Worm (Caenorhabditis elegans) whole organism, L1 larva: ENCODE data around the gene acp-2.

Source experiments
- C04F5.9 ChIP-seq: sonication (generic microtip); optimal IDR thresholded peaks from 2 replicates; lab custom pipeline; 2016; ENCODE audit warnings: missing genetic modification characterization, missing compliant biosample characterization
- C34B4.2 ChIP-seq: sonication (generic microtip); optimal IDR thresholded peaks from 2 replicates; lab custom pipeline; 2017; ENCODE audit warnings: mild to moderate bottlenecking, missing genetic modification characterization, missing compliant biosample characterization
- F16B12.6 ChIP-seq: fragments of 150-350 bp; optimal IDR thresholded peaks from 2 replicates; lab custom pipeline; 2014; ENCODE audit warnings: missing biosample characterization, missing genetic modification characterization
- aha-1 ChIP-seq: fragments of 150-350 bp; optimal IDR thresholded peaks from 2 replicates; lab custom pipeline; 2014; ENCODE audit warnings: missing biosample characterization, missing genetic modification characterization
- blmp-1 ChIP-seq: fragments of 150-350 bp; optimal IDR thresholded peaks from 2 replicates; lab custom pipeline; 2014; ENCODE audit warnings: missing biosample characterization, missing genetic modification characterization
- ceh-63 ChIP-seq: fragments of 200-800 bp; sonication (Bioruptor generic); optimal IDR thresholded peaks from 2 replicates; lab custom pipeline; 2018; ENCODE audit warnings: mild to moderate bottlenecking, missing genetic modification characterization, missing compliant biosample characterization
- ceh-8 ChIP-seq: fragments of 200-800 bp; sonication (Bioruptor generic); optimal IDR thresholded peaks from 2 replicates; lab custom pipeline; 2018; ENCODE audit warnings: mild to moderate bottlenecking, missing genetic modification characterization, moderate library complexity, missing compliant biosample characterization
- ceh-82 ChIP-seq, 3 experiments: fragments of 150-350 bp in 1 of 3; sonication (generic microtip) in 2 of 3; optimal IDR thresholded peaks; 2 replicates each; lab custom pipeline; 2014 to 2017; ENCODE audit warnings: missing biosample characterization in 3 of 3, missing genetic modification characterization in 3 of 3
- ceh-88 ChIP-seq: fragments of 200-800 bp; sonication (Bioruptor generic); IDR thresholded peaks from 2 replicates; pipeline ENCODE4 v1.3.6; 2022; ENCODE audit warnings: missing genetic modification characterization, missing compliant biosample characterization
- ceh-90 ChIP-seq: sonication (generic microtip); optimal IDR thresholded peaks from 2 replicates; lab custom pipeline; 2016; ENCODE audit warnings: missing genetic modification characterization, missing compliant biosample characterization
- efl-3 ChIP-seq: fragments of 200-800 bp; sonication (Bioruptor generic); optimal IDR thresholded peaks from 2 replicates; lab custom pipeline; 2018; ENCODE audit warnings: mild to moderate bottlenecking, missing genetic modification characterization, missing compliant biosample characterization
- egl-27 ChIP-seq, 2 experiments: fragments of 150-350 bp in 1 of 2; sonication (generic microtip); optimal IDR thresholded peaks; 3 replicates each; lab custom pipeline; 2017 to 2018; ENCODE audit warnings: missing biosample characterization in 2 of 2, missing genetic modification characterization in 2 of 2, missing genetic modification reagents in 2 of 2
- elt-2 ChIP-seq: sonication (generic microtip); optimal IDR thresholded peaks from 2 replicates; lab custom pipeline; 2016; ENCODE audit warnings: missing genetic modification characterization, mild to moderate bottlenecking, inconsistent platforms, missing compliant biosample characterization, missing genetic modification reagents
- elt-3 ChIP-seq, 6 experiments: fragments of 150-350 bp in 1 of 6; sonication (generic microtip); optimal IDR thresholded peaks; 2 replicates each; lab custom pipeline; 2017 to 2018; ENCODE audit warnings: missing biosample characterization in 6 of 6, missing genetic modification characterization in 6 of 6, inconsistent platforms in 1 of 6
- fkh-10 ChIP-seq: sonication (generic microtip); optimal IDR thresholded peaks from 2 replicates; lab custom pipeline; 2017; ENCODE audit warnings: missing biosample characterization, missing genetic modification reagents, missing genetic modification characterization
- fkh-8 ChIP-seq: sonication (generic microtip); optimal IDR thresholded peaks from 2 replicates; lab custom pipeline; 2016; ENCODE audit warnings: mild to moderate bottlenecking, missing genetic modification characterization, missing compliant biosample characterization
- grh-1 ChIP-seq: fragments of 200-800 bp; sonication (Bioruptor generic); IDR thresholded peaks from 2 replicates; pipeline ENCODE4 v1.3.6; 2022; ENCODE audit warnings: missing genetic modification reagents, missing genetic modification characterization, missing compliant biosample characterization
- hlh-4 ChIP-seq: sonication (generic microtip); optimal IDR thresholded peaks from 2 replicates; lab custom pipeline; 2016; ENCODE audit warnings: mild to moderate bottlenecking, missing genetic modification characterization, missing compliant biosample characterization
- hpl-2 ChIP-seq: fragments of 150-350 bp; optimal IDR thresholded peaks from 2 replicates; lab custom pipeline; 2014; ENCODE audit warnings: missing biosample characterization, missing genetic modification reagents, missing genetic modification characterization
- isw-1 ChIP-seq: fragments of 200-800 bp; sonication (Bioruptor generic); IDR thresholded peaks from 2 replicates; pipeline ENCODE4 v1.3.6; 2022; ENCODE audit warnings: missing genetic modification characterization, missing compliant biosample characterization
- lin-13 ChIP-seq: fragments of 150-350 bp; optimal IDR thresholded peaks from 2 replicates; lab custom pipeline; 2014; ENCODE audit warnings: missing biosample characterization, missing genetic modification reagents, missing genetic modification characterization
- lin-14 ChIP-seq: fragments of 200-800 bp; sonication (Bioruptor generic); optimal IDR thresholded peaks from 2 replicates; lab custom pipeline; 2018; ENCODE audit warnings: mild to moderate bottlenecking, missing genetic modification characterization, moderate library complexity, missing compliant biosample characterization
- lin-15B ChIP-seq: fragments of 150-350 bp; sonication (generic microtip); optimal IDR thresholded peaks from 3 replicates; lab custom pipeline; 2014; ENCODE audit warnings: missing biosample characterization, missing genetic modification characterization
- lin-35 ChIP-seq, 2 experiments: fragments of 150-350 bp; optimal IDR thresholded peaks; 2 replicates each; lab custom pipeline; 2014; ENCODE audit warnings: missing biosample characterization in 2 of 2, missing genetic modification characterization in 2 of 2, missing genetic modification reagents in 2 of 2
- lin-39 ChIP-seq: fragments of 150-350 bp; optimal IDR thresholded peaks from 2 replicates; lab custom pipeline; 2014; ENCODE audit warnings: missing biosample characterization, missing genetic modification reagents, missing genetic modification characterization
- lsy-2 ChIP-seq, 2 experiments: fragments of 150-350 bp; optimal IDR thresholded peaks; 2 replicates each; lab custom pipeline; 2014; ENCODE audit warnings: missing biosample characterization in 2 of 2, missing genetic modification characterization in 2 of 2
- mdl-1 ChIP-seq, 2 experiments: fragments of 150-350 bp; optimal IDR thresholded peaks; 2 replicates each; lab custom pipeline; 2014 to 2017; ENCODE audit warnings: missing biosample characterization in 2 of 2, missing genetic modification characterization in 2 of 2, inconsistent platforms in 1 of 2
- mep-1 ChIP-seq: fragments of 150-350 bp; optimal IDR thresholded peaks from 2 replicates; lab custom pipeline; 2014; ENCODE audit warnings: missing biosample characterization, missing genetic modification characterization
- nhr-12 ChIP-seq: sonication (generic microtip); optimal IDR thresholded peaks from 2 replicates; lab custom pipeline; 2017; ENCODE audit warnings: missing biosample characterization, missing genetic modification characterization
- nhr-20 ChIP-seq: sonication (generic microtip); optimal IDR thresholded peaks from 2 replicates; lab custom pipeline; 2016; ENCODE audit warnings: mild to moderate bottlenecking, missing genetic modification characterization, missing compliant biosample characterization
- nhr-237 ChIP-seq: fragments of 150-350 bp; optimal IDR thresholded peaks from 2 replicates; lab custom pipeline; 2014; ENCODE audit warnings: missing biosample characterization, missing genetic modification characterization
- nhr-71 ChIP-seq: sonication (generic microtip); optimal IDR thresholded peaks from 2 replicates; lab custom pipeline; 2016; ENCODE audit warnings: mild to moderate bottlenecking, missing genetic modification characterization, moderate library complexity, missing compliant biosample characterization
- nhr-77 ChIP-seq: fragments of 150-350 bp; optimal IDR thresholded peaks from 2 replicates; lab custom pipeline; 2014; ENCODE audit warnings: missing biosample characterization, missing genetic modification characterization
- nhr-85 ChIP-seq: sonication (generic microtip); peaks from one replicate; lab custom pipeline; 2016; ENCODE audit warnings: missing genetic modification characterization, inconsistent platforms, missing compliant biosample characterization
- pag-3 ChIP-seq: sonication (generic microtip); optimal IDR thresholded peaks from 2 replicates; lab custom pipeline; 2017; ENCODE audit warnings: missing genetic modification characterization, mild to moderate bottlenecking, missing compliant biosample characterization, antibody characterized with exemption, borderline replicate concordance; ENCODE audit not compliant: insufficient read depth
- pax-3 ChIP-seq: fragments of 200-800 bp; sonication (Bioruptor generic); optimal IDR thresholded peaks from 2 replicates; lab custom pipeline; 2018; ENCODE audit warnings: mild to moderate bottlenecking, missing genetic modification characterization, moderate library complexity, missing compliant biosample characterization
- pqm-1 ChIP-seq: sonication (generic microtip); optimal IDR thresholded peaks from 3 replicates; lab custom pipeline; 2017; ENCODE audit warnings: missing biosample characterization, missing genetic modification characterization
- rnt-1 ChIP-seq: sonication (generic microtip); optimal IDR thresholded peaks from 2 replicates; lab custom pipeline; 2016; ENCODE audit warnings: mild to moderate bottlenecking, missing genetic modification characterization, moderate library complexity, missing compliant biosample characterization
- snpc-4 ChIP-seq: fragments of 150-350 bp; optimal IDR thresholded peaks from 2 replicates; lab custom pipeline; 2014; ENCODE audit warnings: missing biosample characterization, missing genetic modification characterization
- snu-23 ChIP-seq: sonication (generic microtip); optimal IDR thresholded peaks from 2 replicates; lab custom pipeline; 2016; ENCODE audit warnings: missing genetic modification characterization, missing compliant biosample characterization
- swsn-7 ChIP-seq: sonication (generic microtip); optimal IDR thresholded peaks from 2 replicates; lab custom pipeline; 2016; ENCODE audit warnings: missing genetic modification characterization, missing compliant biosample characterization
- tbx-2 ChIP-seq: sonication (generic microtip); optimal IDR thresholded peaks from 2 replicates; lab custom pipeline; 2016; ENCODE audit warnings: missing genetic modification characterization, missing compliant biosample characterization
- tlp-1 ChIP-seq: fragments of 150-350 bp; optimal IDR thresholded peaks from 2 replicates; lab custom pipeline; 2014; ENCODE audit warnings: missing biosample characterization, missing genetic modification characterization
- unc-130 ChIP-seq: fragments of 150-350 bp; optimal IDR thresholded peaks from 2 replicates; lab custom pipeline; 2017; ENCODE audit warnings: missing biosample characterization, missing genetic modification characterization, inconsistent platforms
- unc-62 ChIP-seq: fragments of 150-350 bp; optimal IDR thresholded peaks from 2 replicates; lab custom pipeline; 2014; ENCODE audit warnings: missing biosample characterization, missing genetic modification reagents, missing genetic modification characterization
- vab-15 ChIP-seq: sonication (generic microtip); optimal IDR thresholded peaks from 2 replicates; lab custom pipeline; 2017; ENCODE audit warnings: missing genotype, mild to moderate bottlenecking, missing genetic modification characterization, missing compliant biosample characterization
- xbp-1 ChIP-seq: sonication (generic microtip); optimal IDR thresholded peaks from 2 replicates; lab custom pipeline; 2016; ENCODE audit warnings: missing genetic modification characterization, missing compliant biosample characterization
- zip-4 ChIP-seq: fragments of 200-800 bp; sonication (Bioruptor generic); optimal IDR thresholded peaks from 2 replicates; lab custom pipeline; 2018; ENCODE audit warnings: mild to moderate bottlenecking, missing genetic modification characterization, moderate library complexity, missing compliant biosample characterization
- ztf-11 ChIP-seq, 2 experiments: sonication (generic microtip); optimal IDR thresholded peaks; 2 replicates each; lab custom pipeline; 2016 to 2017; ENCODE audit warnings: missing genetic modification characterization in 2 of 2, missing biosample characterization in 1 of 2, missing compliant biosample characterization in 1 of 2

acp-2 gene

DNA sequence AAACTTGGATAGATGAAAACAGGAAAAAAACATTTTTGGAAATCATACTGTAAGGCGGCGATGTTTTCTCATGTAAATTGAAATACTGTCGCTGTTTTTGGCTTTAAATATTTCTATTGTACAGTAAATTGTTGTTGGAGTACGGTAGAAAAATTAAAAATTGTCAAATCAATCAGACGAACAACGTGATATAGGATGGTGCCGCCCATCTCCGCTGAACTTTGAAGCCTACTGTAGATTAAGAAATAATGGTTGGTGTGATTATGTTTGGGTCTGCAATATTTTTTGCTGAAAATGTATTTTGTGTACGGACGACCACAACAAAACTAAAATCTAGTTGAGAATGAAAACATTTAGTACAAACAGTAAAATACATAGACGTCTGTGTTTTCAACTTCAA is 46.3 kb downstream of the acp-2 start:
- TF ChIP-seq elt-2 (tag; lab: Kevin White, UChicago) (peak; percentile 17), lsy-2 (tag; optimal IDR thresholded peaks at IDR 0.05; lab: Kevin White, UChicago) (peak in 1 of 2 experiments; percentile 23), ceh-88 (GFP tag; lab: Robert Waterston, UW) (no peak)

DNA sequence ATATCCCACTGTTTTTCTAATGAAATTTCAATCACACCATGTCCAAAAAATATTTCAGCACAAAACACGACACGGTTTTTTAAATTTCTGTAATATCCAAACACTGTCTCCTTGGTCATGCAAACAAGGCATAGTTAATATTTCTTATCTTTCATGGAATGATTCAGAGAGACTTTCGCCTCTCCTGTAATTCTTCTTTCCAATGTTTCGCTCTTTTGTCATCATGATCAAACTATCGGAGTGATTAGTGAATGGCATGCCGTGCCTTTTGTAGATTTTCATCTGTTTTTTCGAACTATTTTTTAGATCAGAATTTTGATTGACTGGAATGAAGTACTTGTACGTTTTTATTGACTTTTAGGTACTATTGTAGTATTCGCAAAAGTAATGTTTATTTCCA is 47.5 kb downstream of the acp-2 start:
- TF ChIP-seq nhr-20 (tag; lab: Kevin White, UChicago), result peak; percentile 33
- no peak for TF ChIP-seq mep-1 (tag; lab: Kevin White, UChicago)
- TF ChIP-seq elt-2 (tag; lab: Kevin White, UChicago), result peak; percentile 62
- TF ChIP-seq pqm-1, result peak; percentile 67
- TF ChIP-seq, all 84 proteins: peak for 3

ce11 chrII:8382880-8383279 is 49.0 kb downstream of the acp-2 start:
- TF ChIP-seq ceh-63, result no peak
- no peak for TF ChIP-seq aha-1 (tag; lab: Kevin White, UChicago)
- TF ChIP-seq fkh-10 (GFP tag; lab: Kevin White, UChicago), result no peak
- no peak for TF ChIP-seq rnt-1 (tag; lab: Kevin White, UChicago)
- TF ChIP-seq C34B4.2 (tag; lab: Kevin White, UChicago), result no peak
- no peak for TF ChIP-seq ceh-90
- no peak for TF ChIP-seq xbp-1 (tag; lab: Kevin White, UChicago)
- TF ChIP-seq lin-35 (GFP tag; optimal IDR thresholded peaks at IDR 0.05; lab: Kevin White, UChicago), result peak in 1 of 2 experiments; percentile 61
- TF ChIP-seq mdl-1 (tag; optimal IDR thresholded peaks at IDR 0.05; lab: Kevin White, UChicago), result peak in 1 of 2 experiments; percentile 35
- TF ChIP-seq ceh-82 (tag; optimal IDR thresholded peaks at IDR 0.05; lab: Kevin White, UChicago), result no peak
- TF ChIP-seq unc-62, result no peak
- no peak for TF ChIP-seq snpc-4
- no peak for TF ChIP-seq vab-15 (tag; lab: Kevin White, UChicago)
- TF ChIP-seq nhr-237, result no peak
- TF ChIP-seq mep-1 (tag; lab: Kevin White, UChicago), result no peak
- TF ChIP-seq unc-130 (tag; lab: Kevin White, UChicago), result no peak
- TF ChIP-seq hlh-4 (tag; lab: Kevin White, UChicago), result no peak
- no peak for TF ChIP-seq lin-15B (tag; lab: Kevin White, UChicago)
- no peak for TF ChIP-seq swsn-7 (tag; lab: Kevin White, UChicago)
- TF ChIP-seq elt-2 (tag; lab: Kevin White, UChicago), result peak; percentile 99
- TF ChIP-seq F16B12.6 (tag; lab: Kevin White, UChicago), result no peak
- TF ChIP-seq nhr-12 (tag; lab: Kevin White, UChicago), result no peak
- TF ChIP-seq hpl-2 (GFP tag; lab: Kevin White, UChicago), result no peak
- TF ChIP-seq nhr-77 (tag; lab: Kevin White, UChicago), result no peak
- peak; percentile 2 for TF ChIP-seq pax-3 (tag; lab: Kevin White, UChicago)
- TF ChIP-seq tlp-1 (tag; lab: Kevin White, UChicago), result peak; percentile 2
- no peak for TF ChIP-seq ztf-11 (tag; optimal IDR thresholded peaks at IDR 0.05; lab: Kevin White, UChicago)
- no peak for TF ChIP-seq pag-3
- TF ChIP-seq nhr-20 (tag; lab: Kevin White, UChicago), result peak; percentile 78
- TF ChIP-seq blmp-1 (tag; lab: Kevin White, UChicago), result no peak
- TF ChIP-seq efl-3 (GFP tag; lab: Kevin White, UChicago), result no peak
- no peak for TF ChIP-seq tbx-2 (tag; lab: Kevin White, UChicago)
- no peak for TF ChIP-seq zip-4 (GFP tag; lab: Kevin White, UChicago)
- peak; percentile 68 for TF ChIP-seq nhr-71
- peak; percentile 33 for TF ChIP-seq lin-14 (GFP tag; lab: Kevin White, UChicago)
- no peak for TF ChIP-seq lin-13 (GFP tag; lab: Kevin White, UChicago)
- no peak for TF ChIP-seq C04F5.9
- TF ChIP-seq snu-23 (GFP tag; lab: Kevin White, UChicago), result no peak
- no peak for TF ChIP-seq ceh-8 (GFP tag; lab: Kevin White, UChicago)
- no peak for TF ChIP-seq grh-1 (GFP tag; lab: Robert Waterston, UW)
- TF ChIP-seq elt-3 (tag; optimal IDR thresholded peaks at IDR 0.05; lab: Kevin White, UChicago), result no peak
- TF ChIP-seq isw-1 (GFP tag; lab: Robert Waterston, UW), result no peak
- no peak for TF ChIP-seq lin-39 (tag; lab: Kevin White, UChicago)
- no peak for TF ChIP-seq fkh-8 (tag; lab: Kevin White, UChicago)
- TF ChIP-seq nhr-85, result no peak
- no peak for TF ChIP-seq egl-27 (tag; optimal IDR thresholded peaks at IDR 0.05; lab: Kevin White, UChicago)
